Fruit fly (Drosophila melanogaster): ENCODE measurements around the gene Whamy.

Whamy gene

DNA sequence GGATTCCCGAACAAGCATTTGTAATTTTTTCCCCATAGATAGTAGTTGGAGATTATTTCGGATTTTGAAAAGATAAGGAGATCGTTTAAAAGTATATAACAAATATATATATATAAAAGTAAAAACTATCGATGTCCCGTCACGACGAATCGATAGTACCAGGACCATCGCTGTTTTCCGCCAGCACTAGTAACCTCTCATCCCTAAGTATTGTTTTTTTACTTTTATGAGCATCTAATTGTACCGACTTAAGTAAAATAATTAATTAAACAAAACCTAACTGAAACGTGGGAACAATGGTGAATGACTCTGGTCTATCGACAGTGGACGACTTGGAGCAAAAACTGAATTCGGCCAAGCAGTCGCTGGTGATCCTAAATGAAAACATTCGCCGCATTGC lies 33.5 kb downstream of the Whamy start, which contains the start of gene Pnn:
Pnn (plus strand) TSS at position 187 of the 400 bp plus-strand sequence.
- peak; percentile 43 for TF ChIP-seq Eip78C (GFP tag)
- TF ChIP-seq CG6276 (GFP tag; optimal IDR thresholded peaks at IDR 0.05) = no peak

DNA sequence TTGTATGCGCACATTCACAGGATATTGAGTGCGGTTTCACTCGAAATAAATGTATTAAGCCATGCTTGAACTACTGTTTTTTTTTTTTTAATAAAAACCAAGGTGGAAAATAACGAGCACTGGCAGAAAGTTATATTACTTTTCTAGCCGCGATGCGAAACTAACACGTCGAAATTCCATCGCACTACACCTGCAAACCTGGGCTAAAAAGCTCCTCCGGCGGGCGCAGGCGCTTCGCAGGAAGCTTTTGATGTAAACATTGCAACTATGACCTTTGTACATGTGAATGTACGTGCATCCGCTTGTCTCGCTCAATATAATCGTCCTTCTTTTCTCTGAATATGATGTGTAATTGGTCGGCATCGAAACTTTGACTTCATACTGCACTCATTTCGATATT lies 34.4 kb downstream of the Whamy start, which contains the start of gene side-VII:
side-VII (minus strand) TSS at position 187 of the 400 bp plus-strand sequence.
- TF ChIP-seq CG11294 (GFP tag; IDR thresholded peaks at IDR 0.05) (no peak), CG16779 (tag; optimal IDR thresholded peaks at IDR 0.05) (no peak), acj6 (GFP tag; optimal IDR thresholded peaks at IDR 0.05) (no peak), salr (GFP tag; optimal IDR thresholded peaks at IDR 0.05) (no peak), OdsH (GFP tag; optimal IDR thresholded peaks at IDR 0.05) (no peak), vri (GFP tag; optimal IDR thresholded peaks at IDR 0.05) (no peak), CG15336 (GFP tag; IDR thresholded peaks at IDR 0.05) (no peak), pdm3 (GFP tag; optimal IDR thresholded peaks at IDR 0.05) (no peak), CG11762 (GFP tag; optimal IDR thresholded peaks at IDR 0.05; ENCODE audit: insufficient read depth) (no peak), achi (GFP tag; optimal IDR thresholded peaks at IDR 0.05) (no peak), CG6854 (GFP tag; optimal IDR thresholded peaks at IDR 0.05) (no peak), Sox14 (GFP tag; optimal IDR thresholded peaks at IDR 0.05) (no peak), Hr4 (GFP tag; optimal IDR thresholded peaks at IDR 0.05) (no peak), CG10631 (GFP tag; optimal IDR thresholded peaks at IDR 0.05) (no peak), Eip93F (GFP tag; optimal IDR thresholded peaks at IDR 0.05) (no peak), eg (GFP tag; IDR thresholded peaks at IDR 0.05) (no peak), Eip75B (GFP tag; optimal IDR thresholded peaks at IDR 0.05) (no peak), Gug (GFP tag; IDR thresholded peaks at IDR 0.05) (no peak)

DNA sequence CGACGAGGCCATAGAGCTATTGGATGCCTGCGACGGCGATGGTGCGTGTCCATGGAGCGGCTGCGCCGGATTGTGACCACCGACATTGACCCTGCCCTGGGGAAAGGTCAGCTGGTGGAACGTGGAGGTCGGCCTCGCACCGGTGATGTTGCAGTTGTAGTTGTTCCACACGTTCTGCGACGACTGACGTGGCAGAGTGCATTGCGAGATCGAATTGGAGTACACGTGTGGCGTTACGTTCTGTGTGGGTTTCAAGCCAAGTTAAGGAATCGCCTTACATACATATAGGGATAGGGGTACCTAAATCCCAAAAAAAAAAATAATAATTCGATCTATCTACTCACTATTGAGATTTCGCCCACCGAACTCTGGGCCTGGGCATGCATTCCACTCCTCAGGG lies 39.1 kb downstream of the Whamy start:
- peak; percentile 54 for TF ChIP-seq svp (GFP tag)
- no peak for TF ChIP-seq CG4318 (GFP tag; optimal IDR thresholded peaks at IDR 0.05)
- no peak for TF ChIP-seq CG9139 (GFP tag; optimal IDR thresholded peaks at IDR 0.05)
- no peak for TF ChIP-seq spab (GFP tag; optimal IDR thresholded peaks at IDR 0.05)
- no peak for TF ChIP-seq dac (GFP tag; optimal IDR thresholded peaks at IDR 0.05)

DNA sequence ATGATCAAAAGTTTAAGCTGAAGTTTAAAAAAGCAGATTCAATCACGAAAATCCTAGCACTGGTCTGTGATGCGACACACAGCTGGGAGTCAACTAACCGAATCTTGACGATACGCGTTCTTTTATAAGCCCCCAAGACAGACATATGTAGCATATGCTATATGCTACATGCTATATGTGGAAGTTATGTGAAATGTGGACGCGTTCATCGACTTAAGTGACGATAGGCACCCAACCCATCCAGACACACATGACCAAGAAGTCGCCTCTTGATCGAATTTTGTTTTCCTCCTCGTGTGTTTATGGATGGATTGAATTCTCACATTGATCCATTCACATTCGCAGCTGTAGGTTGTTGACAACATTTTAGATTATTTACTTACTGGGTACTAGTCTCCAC lies 41.1 kb downstream of the Whamy start, which contains the start of gene alphaTub85E:
alphaTub85E (minus strand) TSS at position 101 of the 400 bp plus-strand sequence.
- TF ChIP-seq CG7368 (GFP tag; optimal IDR thresholded peaks at IDR 0.05) (no peak), acj6 (GFP tag; optimal IDR thresholded peaks at IDR 0.05) (no peak), achi (GFP tag; optimal IDR thresholded peaks at IDR 0.05) (no peak), CG11902 (GFP tag; optimal IDR thresholded peaks at IDR 0.05) (no peak), CG9139 (GFP tag; optimal IDR thresholded peaks at IDR 0.05) (no peak), CG1621 (tag; optimal IDR thresholded peaks at IDR 0.05) (no peak), spab (GFP tag; optimal IDR thresholded peaks at IDR 0.05) (no peak), salr (GFP tag; optimal IDR thresholded peaks at IDR 0.05) (no peak), Hr39 (GFP tag; optimal IDR thresholded peaks at IDR 0.05) (no peak), CG32006 (GFP tag; optimal IDR thresholded peaks at IDR 0.05) (no peak)

DNA sequence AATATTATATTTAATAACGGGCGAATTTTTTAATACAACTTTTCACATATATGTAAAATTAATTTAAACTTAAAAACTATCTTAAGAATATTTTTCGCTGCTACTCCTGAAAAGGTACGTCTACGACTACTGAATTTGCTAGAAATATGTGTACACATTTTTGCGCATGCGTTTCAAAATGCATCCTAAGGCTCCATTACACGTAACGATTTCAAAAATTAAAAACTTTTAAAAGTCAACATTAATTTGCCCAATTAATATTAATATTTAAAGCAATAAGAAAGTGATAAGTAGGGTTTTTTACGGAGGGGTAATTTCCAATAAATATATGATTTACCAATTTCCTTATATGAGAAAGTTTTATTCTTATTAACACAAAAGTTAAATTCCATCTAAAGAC lies 43.4 kb downstream of the Whamy start, which contains the start of gene FoxP:
FoxP (minus strand) TSS at position 89 of the 400 bp plus-strand sequence.
- no peak for TF ChIP-seq CG8319 (GFP tag; optimal IDR thresholded peaks at IDR 0.05)
- no peak for TF ChIP-seq Smox (GFP tag; optimal IDR thresholded peaks at IDR 0.05)
- no peak for TF ChIP-seq Eip78C (GFP tag)
- no peak for TF ChIP-seq Sox15 (GFP tag; optimal IDR thresholded peaks at IDR 0.05)
- no peak for TF ChIP-seq Hr4 (GFP tag; optimal IDR thresholded peaks at IDR 0.05)
- TF ChIP-seq CG11762 (GFP tag; optimal IDR thresholded peaks at IDR 0.05; ENCODE audit: insufficient read depth) = no peak
- no peak for TF ChIP-seq CG6276 (GFP tag; optimal IDR thresholded peaks at IDR 0.05)
- TF ChIP-seq Met (GFP tag; optimal IDR thresholded peaks at IDR 0.05) = no peak
- TF ChIP-seq Sox14 (GFP tag; optimal IDR thresholded peaks at IDR 0.05) = no peak
- no peak for TF ChIP-seq CG1621 (tag; optimal IDR thresholded peaks at IDR 0.05)
- no peak for TF ChIP-seq Gug (GFP tag; IDR thresholded peaks at IDR 0.05)
- no peak for TF ChIP-seq CG7368 (GFP tag; optimal IDR thresholded peaks at IDR 0.05)
- TF ChIP-seq CG16779 (tag; optimal IDR thresholded peaks at IDR 0.05) = no peak
- no peak for TF ChIP-seq OdsH (GFP tag; optimal IDR thresholded peaks at IDR 0.05)
- TF ChIP-seq Blimp-1 (GFP tag; optimal IDR thresholded peaks at IDR 0.05) = no peak
